Worm (Caenorhabditis elegans) whole organism, L4/young adult: ENCODE results near the gene slc-17.7.

ENCODE experiments used
- W03F9.2 ChIP-seq: fragments of 150-350 bp; optimal IDR thresholded peaks from 2 replicates; lab custom pipeline; 2014; ENCODE audit warnings: missing biosample characterization, missing genetic modification characterization
- him-1 ChIP-seq: sonication (generic microtip); optimal IDR thresholded peaks from 2 replicates; lab custom pipeline; 2016; ENCODE audit warnings: missing genotype, missing genetic modification reagents, missing genetic modification characterization, missing compliant biosample characterization

- no peak for TF ChIP-seq him-1 (tag; lab: Kevin White, UChicago)
- TF ChIP-seq W03F9.2 = no peak
Measured at ce11 chrV:9255480-9255879, 10.8 kb downstream of the slc-17.7 start.
